Fruit fly (Drosophila melanogaster): ENCODE measurements around the gene ppk10.
A peak's percentile ranks its signal among the peaks of the same experiment; 100 is the strongest.

ppk10 gene

DNA sequence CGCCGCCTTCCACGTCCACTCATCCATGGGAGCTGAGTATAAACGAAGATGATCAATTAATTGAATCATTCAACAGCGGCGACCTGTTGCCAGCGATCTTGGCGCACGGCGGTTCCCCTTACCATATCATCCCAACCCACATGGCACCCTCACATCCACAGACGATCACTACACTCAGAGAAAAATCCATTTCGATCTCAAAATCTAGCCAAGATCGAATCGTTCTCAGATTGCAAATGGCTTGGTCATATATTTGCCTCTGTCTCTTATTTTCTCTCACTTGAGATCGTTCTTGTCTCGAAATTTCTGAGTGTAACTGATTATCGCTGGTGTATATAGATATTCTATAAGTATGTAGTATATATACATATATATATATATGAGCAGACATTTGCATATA, 16.2 kb upstream of the ppk10 start (continued):
- TF ChIP-seq stc (GFP tag; IDR thresholded peaks at IDR 0.05) = 0 out of 2 replicates have a peak, but pooled peaks have one; percentile 24
- no peak for TF ChIP-seq CG4707 (GFP tag; optimal IDR thresholded peaks at IDR 0.05)
- TF ChIP-seq seq (GFP tag; IDR thresholded peaks at IDR 0.05) = no peak
- TF ChIP-seq jumu (GFP tag; optimal IDR thresholded peaks at IDR 0.05) = no peak
- TF ChIP-seq CG3281 (GFP tag; optimal IDR thresholded peaks at IDR 0.05) = peak; percentile 43
- peak; percentile 73 for TF ChIP-seq CG9932 (GFP tag; IDR thresholded peaks at IDR 0.05)
- no peak for TF ChIP-seq Dref (GFP tag; IDR thresholded peaks at IDR 0.05)
- TF ChIP-seq CG8089 (GFP tag; optimal IDR thresholded peaks at IDR 0.05) = no peak
- TF ChIP-seq CG33213 (GFP tag; optimal IDR thresholded peaks at IDR 0.05) = no peak
- peak; percentile 52 for TF ChIP-seq CG13296 (GFP tag; optimal IDR thresholded peaks at IDR 0.05)
- peak; percentile 23 for TF ChIP-seq scrt (GFP tag; optimal IDR thresholded peaks at IDR 0.05)
- TF ChIP-seq row (GFP tag; IDR thresholded peaks at IDR 0.05) = peak; percentile 81
- no peak for TF ChIP-seq CG16815 (GFP tag; optimal IDR thresholded peaks at IDR 0.05)
- peak; percentile 41; the same call in 1 of the 3 replicates for TF ChIP-seq CG11695 (GFP tag; IDR thresholded peaks at IDR 0.05)
- no peak for TF ChIP-seq Deaf1 (tag; optimal IDR thresholded peaks at IDR 0.05)
- TF ChIP-seq NfI (GFP tag; optimal IDR thresholded peaks at IDR 0.05) = peak; percentile 63
- no peak for TF ChIP-seq pb (GFP tag; optimal IDR thresholded peaks at IDR 0.05)
- no peak for TF ChIP-seq CG31388 (GFP tag; optimal IDR thresholded peaks at IDR 0.05)
- TF ChIP-seq az2 (GFP tag; optimal IDR thresholded peaks at IDR 0.05) = peak; percentile 55
- TF ChIP-seq Sin3A (optimal IDR thresholded peaks at IDR 0.05) = no peak
- no peak for TF ChIP-seq CG1233 (GFP tag; optimal IDR thresholded peaks at IDR 0.05)
- TF ChIP-seq CG15073 (GFP tag; optimal IDR thresholded peaks at IDR 0.05) = no peak
- TF ChIP-seq CG5953 (GFP tag; IDR thresholded peaks at IDR 0.05) = no peak
- peak; percentile 63 for TF ChIP-seq CG12391 (tag; optimal IDR thresholded peaks at IDR 0.05)
- peak; percentile 52 for TF ChIP-seq CG18262 (tag; optimal IDR thresholded peaks at IDR 0.05)
- TF ChIP-seq Abd-B (GFP tag; optimal IDR thresholded peaks at IDR 0.05) = peak; percentile 35
- TF ChIP-seq wek (GFP tag; optimal IDR thresholded peaks at IDR 0.05) = no peak
- TF ChIP-seq CG8290 (GFP tag; optimal IDR thresholded peaks at IDR 0.05) = no peak
- peak in 1 of 2 experiments; percentile 84 for TF ChIP-seq CG8290 (tag; optimal IDR thresholded peaks at IDR 0.05)
- TF ChIP-seq CG6791 (GFP tag; IDR thresholded peaks at IDR 0.05; ENCODE audit: partially characterized antibody) = no peak
- peak; percentile 1 for TF ChIP-seq Ets97D (GFP tag; optimal IDR thresholded peaks at IDR 0.05)
- TF ChIP-seq CG3995 (GFP tag; optimal IDR thresholded peaks at IDR 0.05) = no peak
- TF ChIP-seq p53 (GFP tag; optimal IDR thresholded peaks at IDR 0.05) = no peak
- TF ChIP-seq sd (tag; optimal IDR thresholded peaks at IDR 0.05) = no peak
- TF ChIP-seq slou (GFP tag; optimal IDR thresholded peaks at IDR 0.05) = no peak
- TF ChIP-seq Hr78 (GFP tag; optimal IDR thresholded peaks at IDR 0.05) = peak in 1 of 2 experiments; percentile 4
- TF ChIP-seq CG13624 (GFP tag; optimal IDR thresholded peaks at IDR 0.05) = peak; percentile 10
- no peak for TF ChIP-seq CG6175 (GFP tag; IDR thresholded peaks at IDR 0.05)
- no peak for TF ChIP-seq pita (GFP tag; optimal IDR thresholded peaks at IDR 0.05)
- TF ChIP-seq CG14965 (GFP tag; optimal IDR thresholded peaks at IDR 0.05; ENCODE audit: borderline replicate concordance) = no peak
- TF ChIP-seq ab (GFP tag; optimal IDR thresholded peaks at IDR 0.05) = no peak
- peak; percentile 59 for TF ChIP-seq Blimp-1 (GFP tag; optimal IDR thresholded peaks at IDR 0.05)
- no peak for TF ChIP-seq tx (GFP tag; optimal IDR thresholded peaks at IDR 0.05)
- peak; percentile 45; the same call in 1 of the 3 replicates for TF ChIP-seq CG14050 (GFP tag; IDR thresholded peaks at IDR 0.05)
- no peak for TF ChIP-seq wor (GFP tag; IDR thresholded peaks at IDR 0.05)
- TF ChIP-seq CG7745 (tag; optimal IDR thresholded peaks at IDR 0.05) = no peak
- TF ChIP-seq ewg (GFP tag; optimal IDR thresholded peaks at IDR 0.05) = no peak
- no peak for TF ChIP-seq chinmo (GFP tag; IDR thresholded peaks at IDR 0.05; ENCODE audit: partially characterized antibody)
- peak; percentile 11 for TF ChIP-seq odd (GFP tag; optimal IDR thresholded peaks at IDR 0.05)
- no peak for TF ChIP-seq danr (GFP tag; IDR thresholded peaks at IDR 0.05)
- TF ChIP-seq CG9215 (GFP tag; IDR thresholded peaks at IDR 0.05) = no peak; the same call in 1 of the 2 replicates
- 0 out of 2 replicates have a peak, but pooled peaks have one; percentile 9 for TF ChIP-seq Nf-YA (GFP tag; IDR thresholded peaks at IDR 0.05)

Data from whole organism, embryonic.